Worm (Caenorhabditis elegans) whole organism, early embryonic: Measurements from ENCODE around the gene pacs-1.

ENCODE experiments used
- B0310.2 ChIP-seq: sonication (generic microtip); optimal IDR thresholded peaks from 2 replicates; lab custom pipeline; 2016; ENCODE audit warnings: mild to moderate bottlenecking, missing genetic modification characterization, missing compliant biosample characterization
- F13C5.2 ChIP-seq: sonication (generic microtip); optimal IDR thresholded peaks from 2 replicates; lab custom pipeline; 2017; ENCODE audit warnings: mild to moderate bottlenecking, missing genetic modification characterization, inconsistent platforms, missing compliant biosample characterization
- aly-1 ChIP-seq: sonication (generic microtip); optimal IDR thresholded peaks from 2 replicates; lab custom pipeline; 2016; ENCODE audit warnings: missing genetic modification characterization, missing compliant biosample characterization
- ama-1 ChIP-seq: fragments of 150-350 bp; optimal IDR thresholded peaks from 2 replicates; lab custom pipeline; 2014
- ceh-13 ChIP-seq: fragments of 200-800 bp; sonication (Bioruptor generic); optimal IDR thresholded peaks from 2 replicates; lab custom pipeline; 2018; ENCODE audit warnings: mild to moderate bottlenecking, missing genetic modification characterization, missing compliant biosample characterization
- ceh-36 ChIP-seq: sonication (generic microtip); optimal IDR thresholded peaks from 2 replicates; lab custom pipeline; 2016; ENCODE audit warnings: missing genetic modification characterization, inconsistent platforms, missing compliant biosample characterization
- ets-7 ChIP-seq: sonication (generic microtip); optimal IDR thresholded peaks from 2 replicates; lab custom pipeline; 2016; ENCODE audit warnings: missing genotype, missing genetic modification characterization, missing compliant biosample characterization
- flt-1 ChIP-seq: fragments of 200-800 bp; sonication (Bioruptor generic); IDR thresholded peaks from 2 replicates; pipeline ENCODE4 v1.3.6; 2022; ENCODE audit warnings: missing genetic modification characterization, missing compliant biosample characterization
- hmbx-1 ChIP-seq: sonication (generic microtip); optimal IDR thresholded peaks from 2 replicates; lab custom pipeline; 2016; ENCODE audit warnings: mild to moderate bottlenecking, missing genetic modification characterization, missing compliant biosample characterization
- hmg-4 ChIP-seq: fragments of 200-800 bp; sonication (Bioruptor generic); optimal IDR thresholded peaks from 2 replicates; lab custom pipeline; 2018; ENCODE audit warnings: mild to moderate bottlenecking, missing genetic modification characterization, missing compliant biosample characterization
- hnd-1 ChIP-seq: sonication (generic microtip); optimal IDR thresholded peaks from 2 replicates; lab custom pipeline; 2016; ENCODE audit warnings: missing genetic modification characterization, missing compliant biosample characterization
- pes-1 ChIP-seq: fragments of 200-800 bp; sonication (Bioruptor generic); IDR thresholded peaks from 2 replicates; pipeline ENCODE4 v1.3.6; 2022; ENCODE audit warnings: missing genetic modification reagents, missing genetic modification characterization, missing compliant biosample characterization
- scrt-1 ChIP-seq: fragments of 200-800 bp; sonication (Bioruptor generic); IDR thresholded peaks from 2 replicates; pipeline ENCODE4 v1.3.6; 2022; ENCODE audit warnings: missing genetic modification characterization, missing compliant biosample characterization
- sea-1 ChIP-seq: fragments of 200-800 bp; sonication (Bioruptor generic); conservative IDR thresholded peaks from 2 replicates; pipeline ENCODE4 v1.3.6; 2022; ENCODE audit warnings: missing genetic modification characterization, missing compliant biosample characterization
- tbx-11 ChIP-seq: fragments of 200-800 bp; sonication (Bioruptor generic); IDR thresholded peaks from 2 replicates; pipeline ENCODE4 v1.3.6; 2022; ENCODE audit warnings: missing genetic modification characterization, missing compliant biosample characterization
- tbx-37 ChIP-seq: fragments of 200-800 bp; sonication (Bioruptor generic); conservative IDR thresholded peaks from 2 replicates; pipeline ENCODE4 v1.3.6; 2022; ENCODE audit warnings: missing genetic modification reagents, missing genetic modification characterization, missing compliant biosample characterization
- tra-4 ChIP-seq: sonication (generic microtip); optimal IDR thresholded peaks from 2 replicates; lab custom pipeline; 2017; ENCODE audit warnings: missing genetic modification characterization, missing compliant biosample characterization

The pacs-1 gene

DNA sequence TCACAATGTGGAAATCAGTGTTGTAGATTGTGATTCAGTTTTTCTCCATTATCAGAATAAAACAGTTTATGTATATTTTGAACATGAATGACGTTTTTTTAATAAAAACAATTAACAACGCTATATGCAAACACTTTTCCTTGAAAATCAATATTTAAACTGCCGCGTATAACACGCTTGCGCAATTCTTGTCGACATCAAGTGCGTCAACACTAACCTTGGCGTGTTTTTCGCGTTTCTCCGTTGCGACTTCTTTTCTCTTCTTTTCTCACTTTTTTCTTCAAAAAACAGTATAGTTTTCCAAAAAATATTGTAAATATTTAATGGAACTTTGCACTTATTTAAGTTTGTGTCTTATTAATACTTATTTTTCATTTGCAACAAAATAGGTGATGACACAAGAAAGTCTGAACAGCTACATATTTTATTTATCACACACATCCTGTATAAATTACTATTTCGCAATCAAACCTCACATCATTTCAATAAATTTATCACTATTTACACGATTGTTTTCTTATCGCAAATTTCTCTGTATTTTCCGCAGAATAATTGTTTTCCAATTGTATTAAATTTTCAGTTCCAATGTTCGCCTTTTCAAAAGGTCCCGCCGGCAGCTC lies 41.7 kb downstream of the pacs-1 start, which contains the start of gene spas-1:
Gene spas-1, plus strand, starts transcription at position 572 of the 620 bp plus-strand sequence.
- TF ChIP-seq tbx-11 (GFP tag; lab: Robert Waterston, UW) (peak; percentile 57; the same call in 1 of the 2 replicates), sea-1 (GFP tag; lab: Robert Waterston, UW) (no peak), aly-1 (no peak), tbx-37 (GFP tag; lab: Robert Waterston, UW) (no peak; the same call in 1 of the 2 replicates), ceh-13 (GFP tag; lab: Kevin White, UChicago) (no peak), ceh-36 (tag; lab: Kevin White, UChicago) (peak; percentile 35), hmg-4 (GFP tag; lab: Kevin White, UChicago) (no peak), B0310.2 (tag; lab: Kevin White, UChicago) (no peak), hnd-1 (peak; percentile 36), ets-7 (tag; lab: Kevin White, UChicago) (no peak), pes-1 (GFP tag; lab: Robert Waterston, UW) (no peak), ama-1 (lab: Kevin White, UChicago) (no peak), hmbx-1 (tag; lab: Kevin White, UChicago) (no peak), flt-1 (GFP tag; lab: Robert Waterston, UW) (no peak), F13C5.2 (peak; percentile 84)

DNA sequence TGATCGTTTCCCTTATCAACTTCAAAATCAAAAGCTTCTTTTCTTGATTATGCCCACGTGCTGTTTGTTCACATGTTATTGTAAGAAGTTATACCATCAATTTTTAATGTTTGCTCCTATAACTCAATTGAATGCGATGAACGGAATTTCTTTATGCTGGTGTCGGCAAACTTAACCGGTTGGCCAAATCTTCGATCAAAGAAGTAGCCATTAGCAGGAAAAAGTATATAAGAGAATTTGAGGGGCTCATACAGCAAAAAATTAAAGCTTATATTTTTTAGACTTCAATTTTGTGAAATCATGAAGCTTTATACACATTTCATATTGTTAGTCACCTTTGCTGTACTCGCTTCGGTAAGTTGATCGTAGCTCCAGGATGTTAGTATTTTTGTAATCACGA lies 43.3 kb downstream of the pacs-1 start, which contains the start of gene pqn-16:
Gene pqn-16, plus strand, starts transcription at position 301 of the 400 bp plus-strand sequence.
- TF ChIP-seq ceh-36 (tag; lab: Kevin White, UChicago): no peak
- TF ChIP-seq tbx-37 (GFP tag; lab: Robert Waterston, UW): no peak
- TF ChIP-seq hmg-4 (GFP tag; lab: Kevin White, UChicago): no peak
- TF ChIP-seq scrt-1: no peak
- no peak for TF ChIP-seq tra-4 (tag; lab: Kevin White, UChicago)
- TF ChIP-seq ets-7 (tag; lab: Kevin White, UChicago): no peak
- TF ChIP-seq F13C5.2: no peak
- no peak for TF ChIP-seq hnd-1
- no peak for TF ChIP-seq ama-1 (lab: Kevin White, UChicago)
- no peak for TF ChIP-seq ceh-13 (GFP tag; lab: Kevin White, UChicago)

DNA sequence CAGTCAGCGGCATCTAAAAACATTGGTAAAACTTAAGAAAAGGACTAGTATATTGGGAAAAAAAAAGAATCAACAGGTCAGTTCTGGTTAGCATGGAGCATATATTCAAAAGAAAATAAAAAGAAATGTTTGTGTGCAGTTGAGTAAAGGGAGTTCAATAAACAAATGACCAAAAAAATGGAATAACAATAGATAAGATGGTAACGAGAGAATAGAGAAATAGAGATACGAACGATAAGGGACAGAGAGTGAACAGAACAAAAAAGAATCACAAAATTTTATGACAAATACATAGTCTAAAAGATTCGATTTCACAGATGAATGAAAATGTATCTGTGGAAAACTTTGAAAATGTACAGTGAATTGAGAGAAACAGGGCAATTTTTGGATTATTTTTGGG lies 44.1 kb downstream of the pacs-1 start, which contains the start of gene gad-3:
Gene gad-3, minus strand, starts transcription at position 17 of the 400 bp plus-strand sequence.
- TF ChIP-seq F13C5.2 (no peak), ets-7 (tag; lab: Kevin White, UChicago) (no peak), flt-1 (GFP tag; lab: Robert Waterston, UW) (no peak), tra-4 (tag; lab: Kevin White, UChicago) (no peak), scrt-1 (no peak), tbx-37 (GFP tag; lab: Robert Waterston, UW) (no peak), B0310.2 (tag; lab: Kevin White, UChicago) (no peak), ceh-13 (GFP tag; lab: Kevin White, UChicago) (no peak), hnd-1 (no peak), pes-1 (GFP tag; lab: Robert Waterston, UW) (no peak)

DNA sequence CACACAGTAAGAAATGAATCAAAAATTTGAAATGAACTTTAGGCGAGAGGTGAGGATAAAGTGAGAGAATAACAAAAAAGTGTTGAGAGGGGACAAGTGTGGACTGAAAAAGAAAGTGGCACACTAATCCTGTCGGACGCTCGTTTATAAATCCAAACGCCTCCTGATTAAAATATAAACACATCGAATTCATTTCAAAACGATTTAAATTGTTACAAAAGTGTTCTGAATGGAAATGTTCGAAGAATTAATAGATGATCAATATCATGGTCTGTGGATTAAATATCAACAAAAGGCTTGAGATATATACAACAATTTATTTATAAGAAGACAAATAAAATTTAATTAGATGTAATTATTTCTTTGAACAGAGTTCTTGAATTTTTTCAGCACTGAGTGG lies 49.0 kb downstream of the pacs-1 start, which contains the start of gene B0222.11:
Gene B0222.11, minus strand, starts transcription at position 101 of the 400 bp plus-strand sequence.
- TF ChIP-seq hmbx-1 (tag; lab: Kevin White, UChicago): no peak

DNA sequence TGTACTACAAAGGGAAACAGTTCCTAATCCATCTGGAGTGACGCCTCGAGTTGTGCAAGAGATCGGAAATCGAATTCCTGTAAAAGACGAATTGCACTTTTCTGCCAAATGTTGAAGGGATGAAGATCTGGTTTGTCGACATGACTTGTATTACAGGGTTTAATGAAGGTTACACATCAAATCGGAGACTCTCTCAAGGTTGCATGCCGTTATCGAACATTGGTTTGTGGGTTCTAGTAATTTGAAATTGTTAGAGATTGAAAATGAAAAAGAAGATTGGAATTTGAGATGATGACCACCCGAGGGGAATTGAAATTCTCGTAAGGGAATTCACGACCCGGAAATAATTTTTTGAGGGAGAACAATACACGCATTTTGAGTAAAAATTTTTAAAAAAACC lies 50.8 kb downstream of the pacs-1 start:
- TF ChIP-seq ama-1 (lab: Kevin White, UChicago) (no peak), scrt-1 (no peak), hnd-1 (no peak), aly-1 (no peak), tbx-11 (GFP tag; lab: Robert Waterston, UW) (no peak), B0310.2 (tag; lab: Kevin White, UChicago) (no peak), tbx-37 (GFP tag; lab: Robert Waterston, UW) (no peak), sea-1 (GFP tag; lab: Robert Waterston, UW) (no peak), pes-1 (GFP tag; lab: Robert Waterston, UW) (no peak), tra-4 (tag; lab: Kevin White, UChicago) (no peak), F13C5.2 (no peak), ets-7 (tag; lab: Kevin White, UChicago) (no peak), ceh-36 (tag; lab: Kevin White, UChicago) (no peak), ceh-13 (GFP tag; lab: Kevin White, UChicago) (no peak), hmbx-1 (tag; lab: Kevin White, UChicago) (no peak), hmg-4 (GFP tag; lab: Kevin White, UChicago) (no peak), flt-1 (GFP tag; lab: Robert Waterston, UW) (no peak)

DNA sequence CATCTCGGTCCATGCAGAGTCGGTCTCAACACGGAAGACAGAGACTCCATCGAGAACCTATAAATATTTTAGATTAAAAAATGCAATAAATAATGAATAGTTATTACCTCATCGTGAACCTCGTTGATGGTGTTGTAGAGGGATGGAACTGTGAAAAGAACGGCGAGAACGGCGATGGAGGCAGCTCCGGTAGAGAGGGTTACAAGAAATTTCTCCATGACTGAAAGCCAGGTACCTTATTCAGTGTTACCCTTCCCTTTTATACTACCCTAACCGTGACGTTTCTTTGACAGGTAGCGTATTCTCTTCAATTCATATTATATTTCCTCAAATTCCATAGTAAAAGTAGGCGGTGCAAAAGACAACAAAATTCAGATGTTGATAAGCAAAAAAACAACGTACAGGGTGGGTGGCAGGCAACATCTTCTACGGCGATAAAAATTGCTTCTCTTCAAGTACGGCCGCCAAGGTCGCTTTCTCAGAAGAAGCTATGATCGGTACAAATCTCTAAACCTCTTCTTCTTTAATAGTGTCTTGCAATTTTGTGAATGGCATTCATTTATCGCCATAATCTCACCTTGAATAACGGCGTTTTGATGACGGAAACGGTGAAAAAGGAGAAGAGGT lies 51.9 kb downstream of the pacs-1 start, which contains the start of gene col-10:
Gene col-10, minus strand, starts transcription at position 235 of the 627 bp plus-strand sequence.
- TF ChIP-seq hnd-1: no peak
- no peak for TF ChIP-seq ceh-36 (tag; lab: Kevin White, UChicago)
- no peak for TF ChIP-seq hmg-4 (GFP tag; lab: Kevin White, UChicago)
- TF ChIP-seq ama-1 (lab: Kevin White, UChicago): no peak
- TF ChIP-seq tbx-11 (GFP tag; lab: Robert Waterston, UW): no peak
- no peak for TF ChIP-seq pes-1 (GFP tag; lab: Robert Waterston, UW)
- TF ChIP-seq hmbx-1 (tag; lab: Kevin White, UChicago): no peak
- TF ChIP-seq F13C5.2: no peak
- TF ChIP-seq flt-1 (GFP tag; lab: Robert Waterston, UW): no peak
- no peak for TF ChIP-seq tra-4 (tag; lab: Kevin White, UChicago)
- no peak for TF ChIP-seq ets-7 (tag; lab: Kevin White, UChicago)
- TF ChIP-seq aly-1: no peak
- TF ChIP-seq sea-1 (GFP tag; lab: Robert Waterston, UW): no peak
- no peak for TF ChIP-seq scrt-1
- TF ChIP-seq ceh-13 (GFP tag; lab: Kevin White, UChicago): no peak
- no peak for TF ChIP-seq B0310.2 (tag; lab: Kevin White, UChicago)
- no peak for TF ChIP-seq tbx-37 (GFP tag; lab: Robert Waterston, UW)
